Worm (Caenorhabditis elegans): ENCODE measurements around the gene Y113G7A.16.

DNA sequence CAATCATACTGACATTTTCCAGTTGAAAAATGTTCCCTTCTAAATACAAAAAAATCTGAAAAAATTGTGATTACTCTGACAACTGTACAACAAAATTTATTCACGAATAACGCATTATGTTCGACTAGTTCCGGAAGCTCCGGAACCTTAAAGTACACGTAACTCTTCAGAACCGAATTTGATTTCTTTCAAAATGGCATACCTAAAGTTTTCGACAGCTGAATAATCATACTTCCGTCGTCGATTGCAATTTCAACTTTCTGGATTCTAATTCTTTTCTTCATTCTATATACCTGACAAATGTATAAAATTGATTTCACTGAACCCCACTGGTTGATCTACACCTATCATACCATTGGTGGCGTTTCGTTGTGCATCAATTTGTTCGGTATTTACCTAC lies 49.7 kb upstream of the Y113G7A.16 start, which contains the start of gene sri-67:
- TF ChIP-seq med-1 (GFP tag; optimal IDR thresholded peaks at IDR 0.05; ENCODE audit: insufficient read depth) (no peak), cog-1 (tag; optimal IDR thresholded peaks at IDR 0.05) (no peak), flt-1 (GFP tag; IDR thresholded peaks at IDR 0.05) (no peak), ztf-23 (GFP tag; IDR thresholded peaks at IDR 0.05) (no peak), ref-1 (GFP tag; conservative IDR thresholded peaks at IDR 0.05) (no peak), ztf-29 (GFP tag; IDR thresholded peaks at IDR 0.05) (no peak)
